Worm (Caenorhabditis elegans): ENCODE measurements around the gene cest-9.1.

DNA sequence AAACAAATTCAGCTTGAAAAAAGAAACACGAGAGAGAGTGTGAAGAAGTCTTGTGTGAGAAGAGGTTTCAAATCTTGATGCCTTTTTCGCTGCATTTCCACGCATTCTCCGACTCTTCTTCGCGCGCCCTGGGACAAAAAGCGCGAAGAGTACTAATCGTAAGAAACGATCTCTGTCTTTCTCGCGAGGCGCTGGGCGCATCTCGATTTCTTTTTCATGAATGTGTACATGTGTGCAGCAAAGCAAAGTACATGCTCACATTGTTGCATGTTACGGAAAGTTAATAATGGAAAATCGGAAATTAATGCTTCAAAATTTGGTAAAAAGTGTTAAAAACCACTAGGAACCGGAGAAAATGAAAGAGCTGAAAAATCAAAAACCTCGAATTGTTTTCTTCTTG lies 48.5 kb upstream of the cest-9.1 start:
- TF ChIP-seq ama-1 (optimal IDR thresholded peaks at IDR 0.05) = no peak
- no peak for TF ChIP-seq nhr-11 (tag; optimal IDR thresholded peaks at IDR 0.05)
- TF ChIP-seq unc-55 (GFP tag; optimal IDR thresholded peaks at IDR 0.05) = peak; percentile 3
- no peak for TF ChIP-seq ztf-4 (tag; optimal IDR thresholded peaks at IDR 0.05)
- no peak for TF ChIP-seq nhr-25 (tag; optimal IDR thresholded peaks at IDR 0.05)
- TF ChIP-seq ztf-11 (tag; optimal IDR thresholded peaks at IDR 0.05) = no peak
- TF ChIP-seq R02D3.7 (tag; optimal IDR thresholded peaks at IDR 0.05) = no peak
- no peak for TF ChIP-seq lin-11 (tag; optimal IDR thresholded peaks at IDR 0.05)

Measured in whole organism, L2 larva.